Worm (Caenorhabditis elegans): ENCODE data around the gene try-13.

- TF ChIP-seq lin-26 (GFP tag; IDR thresholded peaks at IDR 0.05) (no peak), F49E8.2 (tag; optimal IDR thresholded peaks at IDR 0.05; ENCODE audit: insufficient read depth) (no peak), unc-62 (GFP tag; optimal IDR thresholded peaks at IDR 0.05) (no peak), dpl-1 (GFP tag; optimal IDR thresholded peaks at IDR 0.05) (no peak), nhr-90 (tag; optimal IDR thresholded peaks at IDR 0.05) (no peak), egl-18 (GFP tag; IDR thresholded peaks at IDR 0.05) (no peak), B0035.1 (tag; optimal IDR thresholded peaks at IDR 0.05) (no peak), lag-1 (GFP tag; IDR thresholded peaks at IDR 0.05) (no peak), hmg-20 (GFP tag; IDR thresholded peaks at IDR 0.05) (no peak), unc-130 (GFP tag; optimal IDR thresholded peaks at IDR 0.05) (no peak), egrh-3 (GFP tag; IDR thresholded peaks at IDR 0.05) (no peak)
Observed at ce11 chrV:7428880-7429279, 11.0 kb upstream of the try-13 start, which contains the start of gene srw-69.
